Fruit fly (Drosophila melanogaster) whole organism, adult: Measurements from ENCODE around the gene CG12974.

Experiments used
- CG12768 ChIP-seq: fragments of 200-800 bp; sonication (Bioruptor generic); optimal IDR thresholded peaks from 2 replicates; lab custom pipeline; 2017; ENCODE audit warnings: missing biosample characterization, missing genetic modification characterization, mild to moderate bottlenecking, moderate library complexity, missing genetic modification reagents
- CG14711 ChIP-seq: fragments of 200-800 bp; sonication (Bioruptor generic); optimal IDR thresholded peaks from 2 replicates; lab custom pipeline; 2018; ENCODE audit warnings: missing biosample characterization, mild to moderate bottlenecking, missing genetic modification characterization, moderate library complexity
- CG1620 ChIP-seq: fragments of 200-800 bp; sonication (Bioruptor generic); optimal IDR thresholded peaks from 2 replicates; lab custom pipeline; 2016; ENCODE audit warnings: missing biosample characterization, missing genetic modification characterization
- CG7045 ChIP-seq: fragments of 200-800 bp; sonication (Bioruptor generic); optimal IDR thresholded peaks from 2 replicates; lab custom pipeline; 2017; ENCODE audit warnings: missing biosample characterization, mild to moderate bottlenecking, missing genetic modification characterization
- Crg-1 ChIP-seq: fragments of 200-800 bp; sonication (Bioruptor generic); optimal IDR thresholded peaks from 2 replicates; lab custom pipeline; 2016; ENCODE audit warnings: missing biosample characterization, missing genetic modification characterization
- Hr96 ChIP-seq: fragments of 200-800 bp; sonication (Bioruptor generic); optimal IDR thresholded peaks from 2 replicates; lab custom pipeline; 2016; ENCODE audit warnings: missing biosample characterization, missing genetic modification characterization
- Mnt ChIP-seq: fragments of 200-800 bp; sonication (Bioruptor generic); optimal IDR thresholded peaks from 2 replicates; lab custom pipeline; 2016; ENCODE audit warnings: missing biosample characterization, mild to moderate bottlenecking, missing genetic modification characterization
- bab1 ChIP-seq: fragments of 200-800 bp; sonication (Bioruptor generic); optimal IDR thresholded peaks from 3 replicates; lab custom pipeline; 2019; ENCODE audit warnings: missing biosample characterization, mild to moderate bottlenecking, missing genetic modification characterization, moderate library complexity
- pad ChIP-seq: fragments of 200-800 bp; sonication (Bioruptor generic); optimal IDR thresholded peaks from 3 replicates; lab custom pipeline; 2017; ENCODE audit warnings: missing biosample characterization, missing genetic modification characterization, mild to moderate bottlenecking, moderate library complexity, missing genetic modification reagents
- tj ChIP-seq: fragments of 200-800 bp; sonication (Bioruptor generic); optimal IDR thresholded peaks from 3 replicates; lab custom pipeline; 2017; ENCODE audit warnings: missing biosample characterization, mild to moderate bottlenecking, missing genetic modification characterization, moderate library complexity

- TF ChIP-seq tj (GFP tag; lab: Kevin White, UChicago) (no peak), CG14711 (tag; lab: Kevin White, UChicago) (no peak), pad (GFP tag; lab: Kevin White, UChicago) (no peak), Mnt (GFP tag; lab: Kevin White, UChicago) (no peak), Hr96 (GFP tag; lab: Kevin White, UChicago) (no peak), CG1620 (GFP tag; lab: Kevin White, UChicago) (no peak), Crg-1 (GFP tag; lab: Kevin White, UChicago) (no peak), CG12768 (GFP tag; lab: Kevin White, UChicago) (no peak), bab1 (no peak), CG7045 (GFP tag; lab: Kevin White, UChicago) (no peak)
Observed at dm6 chr3L:21279168-21279567, 6.6 kb downstream of the CG12974 start.
